Worm (Caenorhabditis elegans) whole organism, L1 larva: ENCODE results near the gene F19C7.8.

ENCODE experiments used
- F16B12.6 ChIP-seq: fragments of 150-350 bp; optimal IDR thresholded peaks from 2 replicates; lab custom pipeline; 2014; ENCODE audit warnings: missing biosample characterization, missing genetic modification characterization
- Y116A8C.19 ChIP-seq: sonication (generic microtip); optimal IDR thresholded peaks from 2 replicates; lab custom pipeline; 2016; ENCODE audit warnings: missing compliant biosample characterization, missing genetic modification characterization, borderline replicate concordance
- alr-1 ChIP-seq: fragments of 200-800 bp; sonication (Bioruptor generic); optimal IDR thresholded peaks from 2 replicates; lab custom pipeline; 2018; ENCODE audit warnings: borderline replicate concordance, mild to moderate bottlenecking, missing genetic modification characterization, missing compliant biosample characterization
- ama-1 ChIP-seq: fragments of 150-350 bp; optimal IDR thresholded peaks from 2 replicates; lab custom pipeline; 2014
- ceh-63 ChIP-seq: fragments of 200-800 bp; sonication (Bioruptor generic); optimal IDR thresholded peaks from 2 replicates; lab custom pipeline; 2018; ENCODE audit warnings: mild to moderate bottlenecking, missing genetic modification characterization, missing compliant biosample characterization
- ces-1 ChIP-seq: fragments of 150-350 bp; optimal IDR thresholded peaks from 2 replicates; lab custom pipeline; 2014; ENCODE audit warnings: missing biosample characterization, missing genetic modification reagents, missing genetic modification characterization
- dpl-1 ChIP-seq, 3 experiments: fragments of 150-350 bp in 2 of 3; sonication (generic microtip) in 1 of 3; optimal IDR thresholded peaks; 2 replicates each; lab custom pipeline; 2014 to 2017; ENCODE audit warnings: missing biosample characterization in 3 of 3, missing genetic modification characterization in 3 of 3, missing genetic modification reagents in 3 of 3
- dsc-1 ChIP-seq: sonication (generic microtip); optimal IDR thresholded peaks from 2 replicates; lab custom pipeline; 2016; ENCODE audit warnings: mild to moderate bottlenecking, missing genetic modification characterization, missing compliant biosample characterization
- egl-13 ChIP-seq: sonication (generic microtip); optimal IDR thresholded peaks from 2 replicates; lab custom pipeline; 2016; ENCODE audit warnings: missing genotype, missing genetic modification reagents, missing genetic modification characterization, missing compliant biosample characterization
- fkh-10 ChIP-seq: sonication (generic microtip); optimal IDR thresholded peaks from 2 replicates; lab custom pipeline; 2017; ENCODE audit warnings: missing biosample characterization, missing genetic modification reagents, missing genetic modification characterization
- fos-1 ChIP-seq: fragments of 150-350 bp; optimal IDR thresholded peaks from 2 replicates; lab custom pipeline; 2014; ENCODE audit warnings: missing biosample characterization, missing genetic modification characterization
- grh-1 ChIP-seq: fragments of 200-800 bp; sonication (Bioruptor generic); IDR thresholded peaks from 2 replicates; pipeline ENCODE4 v1.3.6; 2022; ENCODE audit warnings: missing genetic modification reagents, missing genetic modification characterization, missing compliant biosample characterization
- isw-1 ChIP-seq: fragments of 200-800 bp; sonication (Bioruptor generic); IDR thresholded peaks from 2 replicates; pipeline ENCODE4 v1.3.6; 2022; ENCODE audit warnings: missing genetic modification characterization, missing compliant biosample characterization
- jun-1 ChIP-seq: fragments of 150-350 bp; optimal IDR thresholded peaks from 2 replicates; lab custom pipeline; 2014; ENCODE audit warnings: missing biosample characterization, missing genetic modification reagents, missing genetic modification characterization
- lin-13 ChIP-seq: fragments of 150-350 bp; optimal IDR thresholded peaks from 2 replicates; lab custom pipeline; 2014; ENCODE audit warnings: missing biosample characterization, missing genetic modification reagents, missing genetic modification characterization
- lin-14 ChIP-seq: fragments of 200-800 bp; sonication (Bioruptor generic); optimal IDR thresholded peaks from 2 replicates; lab custom pipeline; 2018; ENCODE audit warnings: mild to moderate bottlenecking, missing genetic modification characterization, moderate library complexity, missing compliant biosample characterization
- lin-15B ChIP-seq: fragments of 150-350 bp; sonication (generic microtip); optimal IDR thresholded peaks from 3 replicates; lab custom pipeline; 2014; ENCODE audit warnings: missing biosample characterization, missing genetic modification characterization
- lir-3 ChIP-seq: sonication (generic microtip); optimal IDR thresholded peaks from 2 replicates; lab custom pipeline; 2016; ENCODE audit warnings: mild to moderate bottlenecking, missing genetic modification characterization, moderate library complexity, missing compliant biosample characterization; ENCODE audit not compliant: poor library complexity
- mdl-1 ChIP-seq, 2 experiments: fragments of 150-350 bp; optimal IDR thresholded peaks; 2 replicates each; lab custom pipeline; 2014 to 2017; ENCODE audit warnings: missing biosample characterization in 2 of 2, missing genetic modification characterization in 2 of 2, inconsistent platforms in 1 of 2
- nhr-12 ChIP-seq: sonication (generic microtip); optimal IDR thresholded peaks from 2 replicates; lab custom pipeline; 2017; ENCODE audit warnings: missing biosample characterization, missing genetic modification characterization
- nhr-19 ChIP-seq: fragments of 200-800 bp; sonication (Bioruptor generic); conservative IDR thresholded peaks from 2 replicates; pipeline ENCODE4 v1.3.6; 2022; ENCODE audit warnings: missing genetic modification characterization, missing compliant biosample characterization
- nhr-20 ChIP-seq: sonication (generic microtip); optimal IDR thresholded peaks from 2 replicates; lab custom pipeline; 2016; ENCODE audit warnings: mild to moderate bottlenecking, missing genetic modification characterization, missing compliant biosample characterization
- nhr-28 ChIP-seq: fragments of 150-350 bp; optimal IDR thresholded peaks from 2 replicates; lab custom pipeline; 2014; ENCODE audit warnings: missing biosample characterization, missing genetic modification characterization
- nhr-71 ChIP-seq: sonication (generic microtip); optimal IDR thresholded peaks from 2 replicates; lab custom pipeline; 2016; ENCODE audit warnings: mild to moderate bottlenecking, missing genetic modification characterization, moderate library complexity, missing compliant biosample characterization
- nhr-77 ChIP-seq: fragments of 150-350 bp; optimal IDR thresholded peaks from 2 replicates; lab custom pipeline; 2014; ENCODE audit warnings: missing biosample characterization, missing genetic modification characterization
- pag-3 ChIP-seq: sonication (generic microtip); optimal IDR thresholded peaks from 2 replicates; lab custom pipeline; 2017; ENCODE audit warnings: missing genetic modification characterization, mild to moderate bottlenecking, missing compliant biosample characterization, antibody characterized with exemption, borderline replicate concordance; ENCODE audit not compliant: insufficient read depth
- pqm-1 ChIP-seq: sonication (generic microtip); optimal IDR thresholded peaks from 3 replicates; lab custom pipeline; 2017; ENCODE audit warnings: missing biosample characterization, missing genetic modification characterization
- rnt-1 ChIP-seq: sonication (generic microtip); optimal IDR thresholded peaks from 2 replicates; lab custom pipeline; 2016; ENCODE audit warnings: mild to moderate bottlenecking, missing genetic modification characterization, moderate library complexity, missing compliant biosample characterization
- snpc-4 ChIP-seq: fragments of 150-350 bp; optimal IDR thresholded peaks from 2 replicates; lab custom pipeline; 2014; ENCODE audit warnings: missing biosample characterization, missing genetic modification characterization
- snu-23 ChIP-seq: sonication (generic microtip); optimal IDR thresholded peaks from 2 replicates; lab custom pipeline; 2016; ENCODE audit warnings: missing genetic modification characterization, missing compliant biosample characterization
- sptf-1 ChIP-seq: fragments of 150-350 bp; optimal IDR thresholded peaks from 2 replicates; lab custom pipeline; 2014; ENCODE audit warnings: missing biosample characterization, missing genetic modification characterization
- tlp-1 ChIP-seq: fragments of 150-350 bp; optimal IDR thresholded peaks from 2 replicates; lab custom pipeline; 2014; ENCODE audit warnings: missing biosample characterization, missing genetic modification characterization
- unc-30 ChIP-seq: sonication (generic microtip); optimal IDR thresholded peaks from 2 replicates; lab custom pipeline; 2017; ENCODE audit warnings: missing biosample characterization, missing genetic modification characterization
- unc-62 ChIP-seq: fragments of 150-350 bp; optimal IDR thresholded peaks from 2 replicates; lab custom pipeline; 2014; ENCODE audit warnings: missing biosample characterization, missing genetic modification reagents, missing genetic modification characterization
- unc-86 ChIP-seq: sonication (generic microtip); optimal IDR thresholded peaks from 2 replicates; lab custom pipeline; 2016; ENCODE audit warnings: missing genetic modification characterization, missing compliant biosample characterization
- unc-98 ChIP-seq: fragments of 200-800 bp; sonication (Bioruptor generic); IDR thresholded peaks from 2 replicates; pipeline ENCODE4 v1.3.6; 2022; ENCODE audit warnings: missing genetic modification characterization, missing compliant biosample characterization
- vab-15 ChIP-seq: sonication (generic microtip); optimal IDR thresholded peaks from 2 replicates; lab custom pipeline; 2017; ENCODE audit warnings: missing genotype, mild to moderate bottlenecking, missing genetic modification characterization, missing compliant biosample characterization
- xbp-1 ChIP-seq: sonication (generic microtip); optimal IDR thresholded peaks from 2 replicates; lab custom pipeline; 2016; ENCODE audit warnings: missing genetic modification characterization, missing compliant biosample characterization
- ztf-4 ChIP-seq: fragments of 150-350 bp; optimal IDR thresholded peaks from 2 replicates; lab custom pipeline; 2014; ENCODE audit warnings: missing biosample characterization, missing genetic modification characterization

Gene F19C7.8

DNA sequence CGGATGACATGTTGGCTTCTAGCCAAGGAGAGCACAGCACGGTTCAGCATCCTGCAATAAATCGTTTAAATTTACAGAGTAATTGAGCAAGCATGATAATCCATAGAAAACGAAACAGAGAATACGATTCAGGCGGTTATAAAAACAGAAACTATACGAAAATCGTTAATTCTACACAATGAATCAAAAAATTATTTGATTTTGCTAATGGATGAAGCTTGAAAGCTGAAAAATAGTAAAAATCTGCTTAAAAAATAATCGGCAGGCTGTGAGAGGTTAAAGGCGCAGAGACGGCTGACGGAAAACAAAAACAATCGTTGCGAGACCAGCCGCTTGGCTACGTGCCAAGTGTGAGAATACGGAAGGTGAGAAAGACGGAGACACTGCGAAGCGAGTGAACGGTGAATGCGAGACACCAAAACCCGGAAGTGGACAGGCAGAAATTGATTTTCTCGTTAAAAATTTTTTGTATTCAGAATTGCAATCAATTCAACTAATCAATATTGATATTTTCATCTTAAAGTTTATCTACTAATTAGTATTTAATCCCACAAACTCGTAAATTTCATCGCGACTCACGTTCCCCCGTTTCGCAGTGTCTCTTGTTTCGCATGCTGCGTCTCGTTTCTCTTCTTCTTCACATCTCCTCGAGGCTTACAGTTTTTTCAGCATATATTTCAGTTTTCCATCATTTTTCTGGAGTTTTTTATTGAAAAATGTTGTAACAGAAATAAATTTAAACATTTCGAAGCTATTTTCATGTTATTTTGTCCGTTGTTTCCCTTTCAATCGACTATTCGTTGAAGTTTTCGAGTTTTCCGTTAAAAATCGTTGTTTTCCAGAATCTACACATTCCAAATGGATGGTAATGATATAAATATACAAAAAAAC lies 22.5 kb upstream of the F19C7.8 start, which contains the start of the genes F29B9.11 and jmjd-1.2 (continued):
- TF ChIP-seq nhr-20 (peak; percentile 95), lin-14 (peak; percentile 95), ztf-4 (tag; lab: Kevin White, UChicago) (peak; percentile 79), nhr-12 (no peak), grh-1 (GFP tag; lab: Robert Waterston, UW) (peak; percentile 74), dpl-1 (GFP tag; optimal IDR thresholded peaks at IDR 0.05; lab: Kevin White, UChicago) (peak; percentile 72 to 78 (median 77)), lin-15B (tag; lab: Kevin White, UChicago) (peak; percentile 79), lir-3 (tag; lab: Kevin White, UChicago) (peak; percentile 91), lin-13 (peak; percentile 86), pag-3 (tag; lab: Kevin White, UChicago) (no peak), egl-13 (tag; lab: Kevin White, UChicago) (peak; percentile 95), unc-86 (tag; lab: Kevin White, UChicago) (peak; percentile 94), ceh-63 (GFP tag; lab: Kevin White, UChicago) (peak; percentile 86), nhr-19 (peak; percentile 90), vab-15 (tag; lab: Kevin White, UChicago) (peak; percentile 95), Y116A8C.19 (tag; lab: Kevin White, UChicago) (peak; percentile 74), jun-1 (peak; percentile 83), snu-23 (GFP tag; lab: Kevin White, UChicago) (peak; percentile 97), fos-1 (tag; lab: Kevin White, UChicago) (peak; percentile 79), nhr-77 (tag; lab: Kevin White, UChicago) (peak; percentile 68), unc-30 (tag; lab: Kevin White, UChicago) (no peak), ama-1 (lab: Kevin White, UChicago) (peak; percentile 57), dsc-1 (tag; lab: Kevin White, UChicago) (peak; percentile 94), xbp-1 (tag; lab: Kevin White, UChicago) (peak; percentile 95), fkh-10 (GFP tag; lab: Kevin White, UChicago) (peak; percentile 85), unc-98 (GFP tag; lab: Robert Waterston, UW) (peak; percentile 98), alr-1 (tag; lab: Kevin White, UChicago) (no peak), rnt-1 (tag; lab: Kevin White, UChicago) (peak; percentile 95), tlp-1 (tag; lab: Kevin White, UChicago) (no peak), pqm-1 (tag; lab: Kevin White, UChicago) (no peak), F16B12.6 (tag; lab: Kevin White, UChicago) (peak; percentile 29), unc-62 (no peak), nhr-28 (tag; lab: Kevin White, UChicago) (no peak), snpc-4 (tag; lab: Kevin White, UChicago) (peak; percentile 33)

DNA sequence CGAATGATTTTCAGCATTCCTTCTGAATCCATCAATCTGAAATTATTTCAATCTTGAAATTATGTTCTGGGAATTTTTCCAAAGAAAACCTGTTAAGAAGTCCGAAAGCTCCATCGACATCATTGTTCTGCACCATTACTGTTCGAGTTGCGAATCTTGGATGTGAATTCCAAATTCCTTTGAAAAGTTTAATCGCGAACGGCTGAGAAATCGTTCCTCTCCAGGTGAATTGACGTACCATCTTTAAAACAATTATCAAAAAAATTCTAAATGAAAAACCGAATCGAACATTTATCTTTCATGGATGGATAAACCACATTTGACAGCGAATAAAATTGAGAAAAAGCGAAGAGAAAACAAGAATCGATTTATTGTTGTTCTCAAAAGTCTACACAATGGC lies 21.4 kb upstream of the F19C7.8 start, which contains the start of gene mrps-21:
Gene mrps-21 (minus strand): TSS at position 241 of the 400 bp plus-strand sequence.
- no peak for TF ChIP-seq ces-1 (GFP tag; lab: Kevin White, UChicago)
- no peak for TF ChIP-seq isw-1 (GFP tag; lab: Robert Waterston, UW)
- TF ChIP-seq fkh-10 (GFP tag; lab: Kevin White, UChicago): no peak
- TF ChIP-seq xbp-1 (tag; lab: Kevin White, UChicago): no peak
- no peak for TF ChIP-seq nhr-12
- TF ChIP-seq jun-1: no peak
- TF ChIP-seq mdl-1 (tag; optimal IDR thresholded peaks at IDR 0.05; lab: Kevin White, UChicago): no peak
- peak; percentile 13 for TF ChIP-seq ama-1 (lab: Kevin White, UChicago)
- TF ChIP-seq sptf-1 (tag; lab: Kevin White, UChicago): no peak
- peak; percentile 25 for TF ChIP-seq nhr-71
